Worm (Caenorhabditis elegans): ENCODE measurements around the gene Y26E6A.3.

ce11 chrX:13878082-13878481 lies 31.7 kb downstream of the Y26E6A.3 start:
- TF ChIP-seq ztf-11 (tag; optimal IDR thresholded peaks at IDR 0.05) (no peak), lin-15B (tag; optimal IDR thresholded peaks at IDR 0.05) (no peak), R02D3.7 (tag; optimal IDR thresholded peaks at IDR 0.05) (no peak), T20F7.1 (GFP tag; optimal IDR thresholded peaks at IDR 0.05) (no peak), jun-1 (tag; optimal IDR thresholded peaks at IDR 0.05) (no peak), cey-2 (tag; optimal IDR thresholded peaks at IDR 0.05; ENCODE audit: borderline replicate concordance, insufficient read depth) (no peak), unc-62 (GFP tag; optimal IDR thresholded peaks at IDR 0.05 in 1 of 2) (no peak), unc-62 (tag; optimal IDR thresholded peaks at IDR 0.05) (no peak), egl-27 (tag; optimal IDR thresholded peaks at IDR 0.05) (no peak), ceh-28 (tag; optimal IDR thresholded peaks at IDR 0.05) (no peak), pqm-1 (tag; optimal IDR thresholded peaks at IDR 0.05) (no peak), madf-9 (GFP tag; conservative IDR thresholded peaks at IDR 0.05) (no peak), ZK337.2 (GFP tag; IDR thresholded peaks at IDR 0.05) (no peak), ceh-82 (tag; optimal IDR thresholded peaks at IDR 0.05) (no peak)
